Worm (Caenorhabditis elegans) whole organism, L1 larva: ENCODE data around the gene T20B12.7.
A peak's percentile ranks its signal among the peaks of the same experiment; 100 is the strongest.

Source experiments
- C16A3.4 ChIP-seq: fragments of 150-350 bp; optimal IDR thresholded peaks from 2 replicates; lab custom pipeline; 2014; ENCODE audit warnings: missing biosample characterization, missing genetic modification characterization
- C34B4.2 ChIP-seq: sonication (generic microtip); optimal IDR thresholded peaks from 2 replicates; lab custom pipeline; 2017; ENCODE audit warnings: mild to moderate bottlenecking, missing genetic modification characterization, missing compliant biosample characterization
- F16B12.6 ChIP-seq: fragments of 150-350 bp; optimal IDR thresholded peaks from 2 replicates; lab custom pipeline; 2014; ENCODE audit warnings: missing biosample characterization, missing genetic modification characterization
- Y116A8C.19 ChIP-seq: sonication (generic microtip); optimal IDR thresholded peaks from 2 replicates; lab custom pipeline; 2016; ENCODE audit warnings: missing compliant biosample characterization, missing genetic modification characterization, borderline replicate concordance
- alr-1 ChIP-seq: fragments of 200-800 bp; sonication (Bioruptor generic); optimal IDR thresholded peaks from 2 replicates; lab custom pipeline; 2018; ENCODE audit warnings: borderline replicate concordance, mild to moderate bottlenecking, missing genetic modification characterization, missing compliant biosample characterization
- aly-2 ChIP-seq: fragments of 150-350 bp; optimal IDR thresholded peaks from 2 replicates; lab custom pipeline; 2014; ENCODE audit warnings: missing biosample characterization, missing genetic modification characterization
- ceh-63 ChIP-seq: fragments of 200-800 bp; sonication (Bioruptor generic); optimal IDR thresholded peaks from 2 replicates; lab custom pipeline; 2018; ENCODE audit warnings: mild to moderate bottlenecking, missing genetic modification characterization, missing compliant biosample characterization
- ceh-8 ChIP-seq: fragments of 200-800 bp; sonication (Bioruptor generic); optimal IDR thresholded peaks from 2 replicates; lab custom pipeline; 2018; ENCODE audit warnings: mild to moderate bottlenecking, missing genetic modification characterization, moderate library complexity, missing compliant biosample characterization
- ceh-82 ChIP-seq, 3 experiments: fragments of 150-350 bp in 1 of 3; sonication (generic microtip) in 2 of 3; optimal IDR thresholded peaks; 2 replicates each; lab custom pipeline; 2014 to 2017; ENCODE audit warnings: missing biosample characterization in 3 of 3, missing genetic modification characterization in 3 of 3
- ceh-88 ChIP-seq: fragments of 200-800 bp; sonication (Bioruptor generic); IDR thresholded peaks from 2 replicates; pipeline ENCODE4 v1.3.6; 2022; ENCODE audit warnings: missing genetic modification characterization, missing compliant biosample characterization
- ceh-90 ChIP-seq: sonication (generic microtip); optimal IDR thresholded peaks from 2 replicates; lab custom pipeline; 2016; ENCODE audit warnings: missing genetic modification characterization, missing compliant biosample characterization
- dpl-1 ChIP-seq, 3 experiments: fragments of 150-350 bp in 2 of 3; sonication (generic microtip) in 1 of 3; optimal IDR thresholded peaks; 2 replicates each; lab custom pipeline; 2014 to 2017; ENCODE audit warnings: missing biosample characterization in 3 of 3, missing genetic modification characterization in 3 of 3, missing genetic modification reagents in 3 of 3
- efl-1 ChIP-seq, 4 experiments: fragments of 150-350 bp; optimal IDR thresholded peaks in 3 of 4; peaks in 1 of 4; 1 replicate in 1 of 4; 2 replicates in 3 of 4; lab custom pipeline; 2014; ENCODE audit warnings: missing biosample characterization in 2 of 4, missing genetic modification characterization in 2 of 4, missing genetic modification reagents in 2 of 4
- efl-3 ChIP-seq: fragments of 200-800 bp; sonication (Bioruptor generic); optimal IDR thresholded peaks from 2 replicates; lab custom pipeline; 2018; ENCODE audit warnings: mild to moderate bottlenecking, missing genetic modification characterization, missing compliant biosample characterization
- egl-27 ChIP-seq, 2 experiments: fragments of 150-350 bp in 1 of 2; sonication (generic microtip); optimal IDR thresholded peaks; 3 replicates each; lab custom pipeline; 2017 to 2018; ENCODE audit warnings: missing biosample characterization in 2 of 2, missing genetic modification characterization in 2 of 2, missing genetic modification reagents in 2 of 2
- elt-2 ChIP-seq: sonication (generic microtip); optimal IDR thresholded peaks from 2 replicates; lab custom pipeline; 2016; ENCODE audit warnings: missing genetic modification characterization, mild to moderate bottlenecking, inconsistent platforms, missing compliant biosample characterization, missing genetic modification reagents
- elt-3 ChIP-seq, 6 experiments: fragments of 150-350 bp in 1 of 6; sonication (generic microtip); optimal IDR thresholded peaks; 2 replicates each; lab custom pipeline; 2017 to 2018; ENCODE audit warnings: missing biosample characterization in 6 of 6, missing genetic modification characterization in 6 of 6, inconsistent platforms in 1 of 6
- ets-5 ChIP-seq: fragments of 200-800 bp; sonication (Bioruptor generic); IDR thresholded peaks from 2 replicates; pipeline ENCODE4 v1.3.6; 2022; ENCODE audit warnings: missing genetic modification characterization, missing compliant biosample characterization
- fkh-4 ChIP-seq: sonication (generic microtip); optimal IDR thresholded peaks from 2 replicates; lab custom pipeline; 2016; ENCODE audit warnings: missing compliant biosample characterization, missing genetic modification characterization, borderline replicate concordance
- fos-1 ChIP-seq: fragments of 150-350 bp; optimal IDR thresholded peaks from 2 replicates; lab custom pipeline; 2014; ENCODE audit warnings: missing biosample characterization, missing genetic modification characterization
- hpl-2 ChIP-seq: fragments of 150-350 bp; optimal IDR thresholded peaks from 2 replicates; lab custom pipeline; 2014; ENCODE audit warnings: missing biosample characterization, missing genetic modification reagents, missing genetic modification characterization
- irx-1 ChIP-seq: sonication (generic microtip); optimal IDR thresholded peaks from 2 replicates; lab custom pipeline; 2016; ENCODE audit warnings: missing genetic modification characterization, missing compliant biosample characterization
- isw-1 ChIP-seq: fragments of 200-800 bp; sonication (Bioruptor generic); IDR thresholded peaks from 2 replicates; pipeline ENCODE4 v1.3.6; 2022; ENCODE audit warnings: missing genetic modification characterization, missing compliant biosample characterization
- jun-1 ChIP-seq: fragments of 150-350 bp; optimal IDR thresholded peaks from 2 replicates; lab custom pipeline; 2014; ENCODE audit warnings: missing biosample characterization, missing genetic modification reagents, missing genetic modification characterization
- lin-13 ChIP-seq: fragments of 150-350 bp; optimal IDR thresholded peaks from 2 replicates; lab custom pipeline; 2014; ENCODE audit warnings: missing biosample characterization, missing genetic modification reagents, missing genetic modification characterization
- lin-14 ChIP-seq: fragments of 200-800 bp; sonication (Bioruptor generic); optimal IDR thresholded peaks from 2 replicates; lab custom pipeline; 2018; ENCODE audit warnings: mild to moderate bottlenecking, missing genetic modification characterization, moderate library complexity, missing compliant biosample characterization
- lin-15B ChIP-seq: fragments of 150-350 bp; sonication (generic microtip); optimal IDR thresholded peaks from 3 replicates; lab custom pipeline; 2014; ENCODE audit warnings: missing biosample characterization, missing genetic modification characterization
- lin-39 ChIP-seq: fragments of 150-350 bp; optimal IDR thresholded peaks from 2 replicates; lab custom pipeline; 2014; ENCODE audit warnings: missing biosample characterization, missing genetic modification reagents, missing genetic modification characterization
- lir-3 ChIP-seq: sonication (generic microtip); optimal IDR thresholded peaks from 2 replicates; lab custom pipeline; 2016; ENCODE audit warnings: mild to moderate bottlenecking, missing genetic modification characterization, moderate library complexity, missing compliant biosample characterization; ENCODE audit not compliant: poor library complexity
- lsy-2 ChIP-seq, 2 experiments: fragments of 150-350 bp; optimal IDR thresholded peaks; 2 replicates each; lab custom pipeline; 2014; ENCODE audit warnings: missing biosample characterization in 2 of 2, missing genetic modification characterization in 2 of 2
- mab-9 ChIP-seq: fragments of 200-800 bp; sonication (Bioruptor generic); IDR thresholded peaks from 2 replicates; pipeline ENCODE4 v1.3.6; 2022; ENCODE audit warnings: missing genetic modification reagents, missing genetic modification characterization, missing compliant biosample characterization
- mef-2 ChIP-seq: fragments of 150-350 bp; optimal IDR thresholded peaks from 2 replicates; lab custom pipeline; 2014; ENCODE audit warnings: missing biosample characterization, missing genetic modification characterization
- nhr-19 ChIP-seq: fragments of 200-800 bp; sonication (Bioruptor generic); conservative IDR thresholded peaks from 2 replicates; pipeline ENCODE4 v1.3.6; 2022; ENCODE audit warnings: missing genetic modification characterization, missing compliant biosample characterization
- nhr-237 ChIP-seq: fragments of 150-350 bp; optimal IDR thresholded peaks from 2 replicates; lab custom pipeline; 2014; ENCODE audit warnings: missing biosample characterization, missing genetic modification characterization
- nhr-28 ChIP-seq: fragments of 150-350 bp; optimal IDR thresholded peaks from 2 replicates; lab custom pipeline; 2014; ENCODE audit warnings: missing biosample characterization, missing genetic modification characterization
- nhr-47 ChIP-seq: sonication (generic microtip); optimal IDR thresholded peaks from 2 replicates; lab custom pipeline; 2016; ENCODE audit warnings: mild to moderate bottlenecking, missing genetic modification characterization, moderate library complexity, missing compliant biosample characterization
- nhr-71 ChIP-seq: sonication (generic microtip); optimal IDR thresholded peaks from 2 replicates; lab custom pipeline; 2016; ENCODE audit warnings: mild to moderate bottlenecking, missing genetic modification characterization, moderate library complexity, missing compliant biosample characterization
- nhr-77 ChIP-seq: fragments of 150-350 bp; optimal IDR thresholded peaks from 2 replicates; lab custom pipeline; 2014; ENCODE audit warnings: missing biosample characterization, missing genetic modification characterization
- nhr-85 ChIP-seq: sonication (generic microtip); peaks from one replicate; lab custom pipeline; 2016; ENCODE audit warnings: missing genetic modification characterization, inconsistent platforms, missing compliant biosample characterization
- nhr-90 ChIP-seq: sonication (generic microtip); optimal IDR thresholded peaks from 2 replicates; lab custom pipeline; 2016; ENCODE audit warnings: mild to moderate bottlenecking, missing genetic modification characterization, missing compliant biosample characterization; ENCODE audit not compliant: poor library complexity
- pag-3 ChIP-seq: sonication (generic microtip); optimal IDR thresholded peaks from 2 replicates; lab custom pipeline; 2017; ENCODE audit warnings: missing genetic modification characterization, mild to moderate bottlenecking, missing compliant biosample characterization, antibody characterized with exemption, borderline replicate concordance; ENCODE audit not compliant: insufficient read depth
- pqm-1 ChIP-seq: sonication (generic microtip); optimal IDR thresholded peaks from 3 replicates; lab custom pipeline; 2017; ENCODE audit warnings: missing biosample characterization, missing genetic modification characterization
- rnt-1 ChIP-seq: sonication (generic microtip); optimal IDR thresholded peaks from 2 replicates; lab custom pipeline; 2016; ENCODE audit warnings: mild to moderate bottlenecking, missing genetic modification characterization, moderate library complexity, missing compliant biosample characterization
- snpc-4 ChIP-seq: fragments of 150-350 bp; optimal IDR thresholded peaks from 2 replicates; lab custom pipeline; 2014; ENCODE audit warnings: missing biosample characterization, missing genetic modification characterization
- snu-23 ChIP-seq: sonication (generic microtip); optimal IDR thresholded peaks from 2 replicates; lab custom pipeline; 2016; ENCODE audit warnings: missing genetic modification characterization, missing compliant biosample characterization
- sup-37 ChIP-seq: fragments of 200-800 bp; sonication (Bioruptor generic); optimal IDR thresholded peaks from 2 replicates; lab custom pipeline; 2018; ENCODE audit warnings: mild to moderate bottlenecking, missing genetic modification characterization, missing compliant biosample characterization
- swsn-7 ChIP-seq: sonication (generic microtip); optimal IDR thresholded peaks from 2 replicates; lab custom pipeline; 2016; ENCODE audit warnings: missing genetic modification characterization, missing compliant biosample characterization
- tbx-2 ChIP-seq: sonication (generic microtip); optimal IDR thresholded peaks from 2 replicates; lab custom pipeline; 2016; ENCODE audit warnings: missing genetic modification characterization, missing compliant biosample characterization
- tlp-1 ChIP-seq: fragments of 150-350 bp; optimal IDR thresholded peaks from 2 replicates; lab custom pipeline; 2014; ENCODE audit warnings: missing biosample characterization, missing genetic modification characterization
- unc-98 ChIP-seq: fragments of 200-800 bp; sonication (Bioruptor generic); IDR thresholded peaks from 2 replicates; pipeline ENCODE4 v1.3.6; 2022; ENCODE audit warnings: missing genetic modification characterization, missing compliant biosample characterization
- ztf-4 ChIP-seq: fragments of 150-350 bp; optimal IDR thresholded peaks from 2 replicates; lab custom pipeline; 2014; ENCODE audit warnings: missing biosample characterization, missing genetic modification characterization

Gene T20B12.7

DNA sequence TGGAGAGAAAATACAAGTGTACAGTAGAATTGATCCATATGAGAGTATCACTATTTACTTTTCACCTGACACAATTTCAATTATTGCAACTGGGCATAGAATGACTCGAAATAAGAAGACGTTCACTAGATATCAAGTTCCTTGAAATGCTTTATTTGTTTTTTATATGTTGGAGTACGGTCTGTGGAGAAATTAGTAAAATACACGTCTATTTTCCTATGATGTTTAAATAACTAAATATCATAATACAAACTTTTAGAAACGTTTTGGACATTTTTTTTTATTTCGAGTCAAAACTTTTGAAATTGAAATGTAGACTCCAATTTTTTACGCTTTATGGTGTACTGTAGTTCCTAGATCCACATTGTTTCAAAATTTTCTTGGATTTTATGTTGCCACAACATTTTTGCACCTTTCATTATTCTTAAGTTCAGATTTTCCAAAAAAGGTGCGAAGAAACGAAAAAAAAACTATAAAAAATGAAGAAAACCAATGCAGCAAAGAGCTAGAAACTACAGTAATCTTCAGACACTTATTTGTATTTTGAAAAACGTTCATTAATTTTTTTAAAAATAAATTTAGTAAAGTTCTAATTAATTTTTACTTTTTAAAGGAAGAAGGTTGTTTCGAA, 9.3 kb downstream of the T20B12.7 start:
- peak; percentile 49 for TF ChIP-seq nhr-47 (tag; lab: Kevin White, UChicago)
- no peak for TF ChIP-seq ceh-88 (GFP tag; lab: Robert Waterston, UW)
- TF ChIP-seq lir-3 (tag; lab: Kevin White, UChicago) = no peak
- TF ChIP-seq tbx-2 (tag; lab: Kevin White, UChicago) = no peak
- no peak for TF ChIP-seq alr-1 (tag; lab: Kevin White, UChicago)
- no peak for TF ChIP-seq jun-1 (tag; lab: Kevin White, UChicago)
- TF ChIP-seq ceh-90 (tag; lab: Kevin White, UChicago) = no peak
- no peak for TF ChIP-seq unc-98
- no peak for TF ChIP-seq ztf-4 (tag; lab: Kevin White, UChicago)
- TF ChIP-seq ceh-82 (tag; optimal IDR thresholded peaks at IDR 0.05; lab: Kevin White, UChicago) = no peak
- TF ChIP-seq aly-2 (tag; lab: Kevin White, UChicago) = no peak
- no peak for TF ChIP-seq lin-14 (GFP tag; lab: Kevin White, UChicago)
- no peak for TF ChIP-seq swsn-7 (tag; lab: Kevin White, UChicago)
- no peak for TF ChIP-seq Y116A8C.19 (tag; lab: Kevin White, UChicago)
- no peak for TF ChIP-seq ceh-63 (GFP tag; lab: Kevin White, UChicago)
- peak; percentile 53 for TF ChIP-seq nhr-90 (tag; lab: Kevin White, UChicago)
- no peak for TF ChIP-seq isw-1
- TF ChIP-seq F16B12.6 (tag; lab: Kevin White, UChicago) = no peak
- TF ChIP-seq nhr-71 (tag; lab: Kevin White, UChicago) = peak; percentile 28
- no peak for TF ChIP-seq hpl-2
- no peak for TF ChIP-seq nhr-19 (GFP tag; lab: Robert Waterston, UW)
- no peak for TF ChIP-seq pqm-1 (tag; lab: Kevin White, UChicago)
- no peak for TF ChIP-seq nhr-237 (tag; lab: Kevin White, UChicago)
- TF ChIP-seq C16A3.4 (tag; lab: Kevin White, UChicago) = no peak
- no peak for TF ChIP-seq nhr-28
- no peak for TF ChIP-seq mef-2 (tag; lab: Kevin White, UChicago)
- TF ChIP-seq lin-39 (tag; lab: Kevin White, UChicago) = peak; percentile 12
- no peak for TF ChIP-seq ceh-8 (GFP tag; lab: Kevin White, UChicago)
- TF ChIP-seq mab-9 (GFP tag; lab: Robert Waterston, UW) = no peak
- no peak for TF ChIP-seq nhr-77 (tag; lab: Kevin White, UChicago)
- peak in 1 of 2 experiments; percentile 20 for TF ChIP-seq lsy-2 (tag; optimal IDR thresholded peaks at IDR 0.05; lab: Kevin White, UChicago)
- TF ChIP-seq lin-15B (tag; lab: Kevin White, UChicago) = no peak
- no peak for TF ChIP-seq nhr-85 (tag; lab: Kevin White, UChicago)
- no peak for TF ChIP-seq rnt-1
- no peak for TF ChIP-seq fkh-4
- no peak for TF ChIP-seq irx-1 (tag; lab: Kevin White, UChicago)
- TF ChIP-seq elt-2 (tag; lab: Kevin White, UChicago) = no peak
- peak in 1 of 6 experiments; percentile 10 for TF ChIP-seq elt-3 (tag; optimal IDR thresholded peaks at IDR 0.05; lab: Kevin White, UChicago)
- TF ChIP-seq snu-23 (GFP tag; lab: Kevin White, UChicago) = no peak
- TF ChIP-seq dpl-1 (GFP tag; optimal IDR thresholded peaks at IDR 0.05; lab: Kevin White, UChicago) = no peak
- no peak for TF ChIP-seq fos-1 (tag; lab: Kevin White, UChicago)
- TF ChIP-seq efl-3 = no peak
- no peak for TF ChIP-seq sup-37
- no peak for TF ChIP-seq ets-5 (GFP tag; lab: Robert Waterston, UW)
- TF ChIP-seq egl-27 (tag; optimal IDR thresholded peaks at IDR 0.05; lab: Kevin White, UChicago) = no peak
- no peak for TF ChIP-seq snpc-4 (tag; lab: Kevin White, UChicago)
- TF ChIP-seq pag-3 (tag; lab: Kevin White, UChicago) = no peak
- no peak for TF ChIP-seq C34B4.2
- TF ChIP-seq lin-13 (GFP tag; lab: Kevin White, UChicago) = no peak
- TF ChIP-seq tlp-1 = no peak
- TF ChIP-seq efl-1 (optimal IDR thresholded peaks at IDR 0.05; lab: Kevin White, UChicago) = no peak
- peak in 1 of 2 experiments; percentile 1 for TF ChIP-seq efl-1 (GFP tag; optimal IDR thresholded peaks at IDR 0.05 in 1 of 2; lab: Kevin White, UChicago)
